Fruit fly (Drosophila melanogaster) whole organism, embryonic: ENCODE measurements around the gene CG43800.

ENCODE experiments used
- Aef1 ChIP-seq: fragments of 200-800 bp; sonication (Bioruptor generic); IDR thresholded peaks from 3 replicates; pipeline ENCODE4 v1.3.6; 2022; ENCODE audit warnings: missing biosample characterization, missing genetic modification characterization
- Antp ChIP-seq: fragments of 200-800 bp; sonication (Bioruptor generic); optimal IDR thresholded peaks from 3 replicates; lab custom pipeline; 2016; ENCODE audit warnings: missing biosample characterization, missing genetic modification characterization
- Asciz ChIP-seq: fragments of 200-800 bp; sonication (Bioruptor generic); optimal IDR thresholded peaks from 2 replicates; lab custom pipeline; 2017; ENCODE audit warnings: missing biosample characterization, mild to moderate bottlenecking, missing genetic modification characterization, missing genetic modification reagents
- Atf-2 ChIP-seq: fragments of 200-800 bp; sonication (Bioruptor generic); optimal IDR thresholded peaks from 2 replicates; lab custom pipeline; 2016; ENCODE audit warnings: missing biosample characterization, missing genetic modification characterization
- B-H1 ChIP-seq: fragments of 200-800 bp; sonication (Bioruptor generic); IDR thresholded peaks from 3 replicates; pipeline ENCODE4 v1.3.6; 2022; ENCODE audit warnings: missing biosample characterization, missing genetic modification characterization
- CG10462 ChIP-seq: fragments of 200-800 bp; sonication (Bioruptor generic); optimal IDR thresholded peaks from 2 replicates; lab custom pipeline; 2016; ENCODE audit warnings: missing biosample characterization, missing genetic modification characterization
- CG10654 ChIP-seq: fragments of 200-800 bp; sonication (Bioruptor generic); optimal IDR thresholded peaks from 2 replicates; lab custom pipeline; 2016; ENCODE audit warnings: missing biosample characterization, missing genetic modification characterization
- CG11456 ChIP-seq: fragments of 200-800 bp; sonication (Bioruptor generic); IDR thresholded peaks from 3 replicates; pipeline ENCODE4 v1.3.6; 2022; ENCODE audit warnings: missing biosample characterization, missing genetic modification characterization
- CG11695 ChIP-seq: fragments of 200-800 bp; sonication (Bioruptor generic); IDR thresholded peaks from 3 replicates; pipeline ENCODE4 v1.3.6; 2022; ENCODE audit warnings: missing biosample characterization, missing genetic modification characterization
- CG12391 ChIP-seq: fragments of 200-800 bp; sonication (Bioruptor generic); optimal IDR thresholded peaks from 3 replicates; lab custom pipeline; 2018; ENCODE audit warnings: missing biosample characterization, mild to moderate bottlenecking, missing genetic modification characterization, moderate library complexity
- CG12769 ChIP-seq: fragments of 200-800 bp; sonication (Bioruptor generic); optimal IDR thresholded peaks from 2 replicates; lab custom pipeline; 2019; ENCODE audit warnings: missing biosample characterization, mild to moderate bottlenecking, missing genetic modification characterization, moderate library complexity
- CG17612 ChIP-seq: fragments of 200-800 bp; sonication (Bioruptor generic); IDR thresholded peaks from 2 replicates; pipeline ENCODE4 v1.3.6; 2022; ENCODE audit warnings: missing biosample characterization, missing genetic modification characterization
- CG17802 ChIP-seq: fragments of 200-800 bp; sonication (Bioruptor generic); optimal IDR thresholded peaks from 2 replicates; lab custom pipeline; 2018; ENCODE audit warnings: missing biosample characterization, mild to moderate bottlenecking, missing genetic modification characterization, moderate library complexity
- CG3163 ChIP-seq: fragments of 200-800 bp; sonication (Bioruptor generic); optimal IDR thresholded peaks from 3 replicates; lab custom pipeline; 2016; ENCODE audit warnings: missing biosample characterization, missing genetic modification characterization
- CG4854 ChIP-seq: fragments of 200-800 bp; sonication (Bioruptor generic); optimal IDR thresholded peaks from 2 replicates; lab custom pipeline; 2016; ENCODE audit warnings: missing biosample characterization, missing genetic modification characterization, inconsistent platforms
- CG5245 ChIP-seq: fragments of 200-800 bp; sonication (Bioruptor generic); optimal IDR thresholded peaks from 3 replicates; lab custom pipeline; 2016; ENCODE audit warnings: missing biosample characterization, missing genetic modification characterization
- CG6654 ChIP-seq: fragments of 200-800 bp; sonication (Bioruptor generic); optimal IDR thresholded peaks from 2 replicates; lab custom pipeline; 2017; ENCODE audit warnings: missing biosample characterization, mild to moderate bottlenecking, missing genetic modification characterization
- CG8089 ChIP-seq: fragments of 200-800 bp; sonication (Bioruptor generic); optimal IDR thresholded peaks from 3 replicates; lab custom pipeline; 2016; ENCODE audit warnings: missing biosample characterization, missing genetic modification characterization
- CG8359 ChIP-seq: fragments of 200-800 bp; sonication (Bioruptor generic); optimal IDR thresholded peaks from 2 replicates; lab custom pipeline; 2017; ENCODE audit warnings: missing biosample characterization, mild to moderate bottlenecking, missing genetic modification characterization, borderline replicate concordance
- CrebB ChIP-seq: fragments of 200-800 bp; sonication (Bioruptor generic); optimal IDR thresholded peaks from 3 replicates; lab custom pipeline; 2018; ENCODE audit warnings: missing biosample characterization, mild to moderate bottlenecking, missing genetic modification characterization
- Dbx ChIP-seq: fragments of 200-800 bp; sonication (Bioruptor generic); IDR thresholded peaks from 3 replicates; pipeline ENCODE4 v1.3.6; 2022; ENCODE audit warnings: missing biosample characterization, missing genetic modification characterization
- Dfd ChIP-seq, 2 experiments: fragments of >200 bp; optimal IDR thresholded peaks; 2 replicates each; lab custom pipeline; 2017; ENCODE audit warnings: missing biosample characterization in 2 of 2, missing genetic modification characterization in 2 of 2
- Eip74EF ChIP-seq, 2 experiments: fragments of 200-800 bp in 1 of 2; fragments of >200 bp in 1 of 2; sonication (Bioruptor generic) in 1 of 2; optimal IDR thresholded peaks; 2 replicates each; lab custom pipeline; 2017 to 2019; ENCODE audit warnings: missing biosample characterization in 2 of 2, missing genetic modification characterization in 2 of 2, mild to moderate bottlenecking in 1 of 2, moderate library complexity in 1 of 2
- Gug ChIP-seq: fragments of 200-800 bp; sonication (Bioruptor generic); IDR thresholded peaks from 4 replicates; pipeline ENCODE4 v1.3.6; 2022; ENCODE audit warnings: missing biosample characterization, missing genetic modification characterization
- HLH4C ChIP-seq: fragments of 200-800 bp; sonication (Bioruptor generic); IDR thresholded peaks from 3 replicates; pipeline ENCODE4 v1.3.6; 2022; ENCODE audit warnings: missing biosample characterization, missing genetic modification characterization; ENCODE audit not compliant: partially characterized antibody
- Hand ChIP-seq: fragments of 200-800 bp; sonication (Bioruptor generic); optimal IDR thresholded peaks from 2 replicates; lab custom pipeline; 2017; ENCODE audit warnings: mild to moderate bottlenecking, missing biosample characterization, missing genetic modification reagents, missing genetic modification characterization
- Hr39 ChIP-seq: fragments of >200 bp; optimal IDR thresholded peaks from 2 replicates; lab custom pipeline; 2017
- Hr51 ChIP-seq, 2 experiments: fragments of 200-800 bp; sonication (Bioruptor generic); optimal IDR thresholded peaks; 2 replicates in 1 of 2; 3 replicates in 1 of 2; lab custom pipeline; 2016 to 2018; ENCODE audit warnings: missing biosample characterization in 2 of 2, missing genetic modification characterization in 2 of 2, mild to moderate bottlenecking in 1 of 2, moderate library complexity in 1 of 2
- Max ChIP-seq: fragments of 200-800 bp; sonication (Bioruptor generic); optimal IDR thresholded peaks from 2 replicates; lab custom pipeline; 2016; ENCODE audit warnings: missing biosample characterization, mild to moderate bottlenecking, missing genetic modification characterization
- Sin3A ChIP-seq: fragments of >200 bp; optimal IDR thresholded peaks from 2 replicates; lab custom pipeline; 2018
- Xbp1 ChIP-seq: fragments of 200-800 bp; sonication (Bioruptor generic); optimal IDR thresholded peaks from 3 replicates; lab custom pipeline; 2016; ENCODE audit warnings: missing biosample characterization, mild to moderate bottlenecking, missing genetic modification characterization
- btn ChIP-seq: fragments of 200-800 bp; sonication (Bioruptor generic); optimal IDR thresholded peaks from 2 replicates; lab custom pipeline; 2016; ENCODE audit warnings: missing biosample characterization, missing genetic modification characterization
- caup ChIP-seq: fragments of 200-800 bp; sonication (Bioruptor generic); optimal IDR thresholded peaks from 3 replicates; lab custom pipeline; 2017; ENCODE audit warnings: missing biosample characterization, mild to moderate bottlenecking, missing genetic modification characterization, moderate library complexity; ENCODE audit not compliant: severe bottlenecking
- chm ChIP-seq: fragments of 200-800 bp; sonication (Bioruptor generic); IDR thresholded peaks from 2 replicates; pipeline ENCODE4 v1.3.6; 2022; ENCODE audit warnings: missing biosample characterization, missing genetic modification characterization
- corto ChIP-seq: fragments of 200-800 bp; sonication (Bioruptor generic); optimal IDR thresholded peaks from 2 replicates; lab custom pipeline; 2016; ENCODE audit warnings: missing biosample characterization, mild to moderate bottlenecking, missing genetic modification characterization, moderate library complexity
- danr ChIP-seq: fragments of 200-800 bp; sonication (Bioruptor generic); IDR thresholded peaks from 2 replicates; pipeline ENCODE4 v1.3.6; 2022; ENCODE audit warnings: missing biosample characterization, missing genetic modification characterization
- dpn ChIP-seq, 2 experiments: fragments of 200-800 bp; sonication (Bioruptor generic); optimal IDR thresholded peaks; 3 replicates each; lab custom pipeline; 2016; ENCODE audit warnings: missing biosample characterization in 2 of 2, missing genetic modification characterization in 2 of 2
- gsb-n ChIP-seq: fragments of 200-800 bp; sonication (Bioruptor generic); optimal IDR thresholded peaks from 3 replicates; lab custom pipeline; 2018; ENCODE audit warnings: missing biosample characterization, mild to moderate bottlenecking, missing genetic modification characterization
- jing ChIP-seq: fragments of 200-800 bp; sonication (Bioruptor generic); optimal IDR thresholded peaks from 2 replicates; lab custom pipeline; 2018; ENCODE audit warnings: missing biosample characterization, mild to moderate bottlenecking, missing genetic modification characterization
- kni ChIP-seq: fragments of 200-800 bp; sonication (Bioruptor generic); optimal IDR thresholded peaks from 3 replicates; lab custom pipeline; 2017; ENCODE audit warnings: mild to moderate bottlenecking, missing biosample characterization, missing genetic modification reagents, missing genetic modification characterization
- maf-S ChIP-seq: fragments of 200-800 bp; sonication (Bioruptor generic); optimal IDR thresholded peaks from 2 replicates; lab custom pipeline; 2016; ENCODE audit warnings: missing biosample characterization, missing genetic modification characterization
- odd ChIP-seq: fragments of 200-800 bp; sonication (Bioruptor generic); optimal IDR thresholded peaks from 2 replicates; lab custom pipeline; 2017; ENCODE audit warnings: missing biosample characterization, mild to moderate bottlenecking, missing genetic modification characterization
- org-1 ChIP-seq: fragments of 200-800 bp; sonication (Bioruptor generic); optimal IDR thresholded peaks from 2 replicates; lab custom pipeline; 2017; ENCODE audit warnings: missing biosample characterization, missing genetic modification characterization
- pan ChIP-seq, 4 experiments: fragments of >200 bp in 3 of 4; fragments of 200-800 bp in 1 of 4; sonication (Bioruptor generic) in 1 of 4; optimal IDR thresholded peaks in 3 of 4; IDR thresholded peaks in 1 of 4; 2 replicates each; pipeline versions ENCODE4 v1.3.6 to Lab custom; 2017 to 2022; ENCODE audit warnings: missing biosample characterization in 2 of 4, missing genetic modification characterization in 2 of 4, mixed read lengths in 1 of 4
- pb ChIP-seq: fragments of 200-800 bp; sonication (Bioruptor generic); optimal IDR thresholded peaks from 3 replicates; lab custom pipeline; 2016; ENCODE audit warnings: missing biosample characterization, missing genetic modification characterization
- prd ChIP-seq, 3 experiments: fragments of >200 bp in 2 of 3; fragments of 200-800 bp in 1 of 3; sonication (Bioruptor generic) in 1 of 3; optimal IDR thresholded peaks in 2 of 3; IDR thresholded peaks in 1 of 3; 2 replicates in 2 of 3; 3 replicates in 1 of 3; pipeline versions ENCODE4 v1.3.6 to Lab custom; 2017 to 2022; ENCODE audit warnings: missing biosample characterization in 1 of 3, missing genetic modification characterization in 1 of 3
- pros ChIP-seq: fragments of 200-800 bp; sonication (Bioruptor generic); optimal IDR thresholded peaks from 3 replicates; lab custom pipeline; 2019; ENCODE audit warnings: missing biosample characterization, mild to moderate bottlenecking, missing genetic modification characterization, moderate library complexity
- repo ChIP-seq: fragments of 200-800 bp; sonication (Bioruptor generic); optimal IDR thresholded peaks from 2 replicates; lab custom pipeline; 2016; ENCODE audit warnings: missing biosample characterization, missing genetic modification characterization
- sens ChIP-seq: fragments of 200-800 bp; sonication (Bioruptor generic); peaks from one replicate; lab custom pipeline; 2016; ENCODE audit warnings: missing biosample characterization, missing genetic modification characterization
- zfh2 ChIP-seq: fragments of 200-800 bp; sonication (Bioruptor generic); optimal IDR thresholded peaks from 2 replicates; lab custom pipeline; 2016; ENCODE audit warnings: missing biosample characterization, missing genetic modification characterization

The CG43800 gene

dm6 chr2L:7281430-7281829, 48.8 kb upstream of the CG43800 start (continued):
- TF ChIP-seq pan (optimal IDR thresholded peaks at IDR 0.05; lab: Kevin White, UChicago) = no peak
- TF ChIP-seq pan (GFP tag; optimal IDR thresholded peaks at IDR 0.05 in 1 of 2, IDR thresholded peaks at IDR 0.05 in 1 of 2) = peak in 1 of 2 experiments; percentile 40
- no peak for TF ChIP-seq corto (GFP tag; lab: Kevin White, UChicago)
- TF ChIP-seq CG12391 (tag; lab: Kevin White, UChicago) = peak; percentile 22
- TF ChIP-seq Hr51 (GFP tag; optimal IDR thresholded peaks at IDR 0.05; lab: Kevin White, UChicago) = peak; percentile 46 to 47
- TF ChIP-seq Asciz (GFP tag; lab: Kevin White, UChicago) = no peak
- peak; percentile 47 for TF ChIP-seq Antp (GFP tag; lab: Kevin White, UChicago)
- TF ChIP-seq CrebB (tag; lab: Kevin White, UChicago) = no peak
- peak; percentile 25 for TF ChIP-seq CG10462 (GFP tag; lab: Kevin White, UChicago)
- no peak for TF ChIP-seq Eip74EF (GFP tag; optimal IDR thresholded peaks at IDR 0.05; lab: Kevin White, UChicago)
- TF ChIP-seq Dbx = peak; percentile 76; the same call in 2 of the 3 replicates
- peak; percentile 93 for TF ChIP-seq CG11456
- peak; percentile 82 for TF ChIP-seq Xbp1 (GFP tag; lab: Kevin White, UChicago)
- peak; percentile 52 for TF ChIP-seq CG17802 (tag; lab: Kevin White, UChicago)
- TF ChIP-seq CG17612 = no peak
- TF ChIP-seq pb = peak; percentile 45
- TF ChIP-seq pros (GFP tag; lab: Kevin White, UChicago) = no peak
- no peak for TF ChIP-seq Sin3A (lab: Kevin White, UChicago)
- TF ChIP-seq maf-S (GFP tag; lab: Kevin White, UChicago) = peak; percentile 19
- peak; percentile 18 for TF ChIP-seq repo (GFP tag; lab: Kevin White, UChicago)
- TF ChIP-seq CG10654 (GFP tag; lab: Kevin White, UChicago) = peak; percentile 37
- no peak for TF ChIP-seq Dfd (GFP tag; optimal IDR thresholded peaks at IDR 0.05; lab: Kevin White, UChicago)
- peak; percentile 18 for TF ChIP-seq zfh2
- peak; percentile 71 for TF ChIP-seq Gug (GFP tag; lab: Robert Waterston, UW)
- peak; percentile 44 for TF ChIP-seq Atf-2 (GFP tag; lab: Kevin White, UChicago)
- no peak for TF ChIP-seq chm (GFP tag; lab: Robert Waterston, UW)
- peak; percentile 10 for TF ChIP-seq CG3163 (GFP tag; lab: Kevin White, UChicago)
- no peak for TF ChIP-seq kni
- TF ChIP-seq Max (GFP tag; lab: Kevin White, UChicago) = peak; percentile 54
- TF ChIP-seq CG12769 (tag; lab: Kevin White, UChicago) = peak; percentile 59
- no peak for TF ChIP-seq prd (optimal IDR thresholded peaks at IDR 0.05; lab: Kevin White, UChicago)
- TF ChIP-seq prd (GFP tag; IDR thresholded peaks at IDR 0.05; lab: Robert Waterston, UW) = peak; percentile 73
- TF ChIP-seq CG8089 (GFP tag; lab: Kevin White, UChicago) = peak; percentile 67
- TF ChIP-seq CG5245 (GFP tag; lab: Kevin White, UChicago) = peak; percentile 73
- no peak for TF ChIP-seq org-1 (GFP tag; lab: Kevin White, UChicago)
- no peak for TF ChIP-seq odd (GFP tag; lab: Kevin White, UChicago)
- no peak for TF ChIP-seq Hr39 (lab: Kevin White, UChicago)
- TF ChIP-seq gsb-n (tag; lab: Kevin White, UChicago) = no peak
- TF ChIP-seq btn (GFP tag; lab: Kevin White, UChicago) = no peak
- TF ChIP-seq Hand = no peak
- no peak for TF ChIP-seq CG11695 (GFP tag; lab: Robert Waterston, UW)
- TF ChIP-seq CG4854 (GFP tag; lab: Kevin White, UChicago) = peak; percentile 51
- no peak for TF ChIP-seq CG6654 (GFP tag; lab: Kevin White, UChicago)
- peak; percentile 69 for TF ChIP-seq Aef1 (GFP tag; lab: Robert Waterston, UW)
- no peak for TF ChIP-seq HLH4C
- peak; percentile 16 for TF ChIP-seq jing (GFP tag; lab: Kevin White, UChicago)
- TF ChIP-seq dpn (GFP tag; optimal IDR thresholded peaks at IDR 0.05; lab: Kevin White, UChicago) = peak; percentile 64 to 73
- TF ChIP-seq caup (GFP tag; lab: Kevin White, UChicago) = peak; percentile 36
- 0 out of 2 replicates have a peak, but pooled peaks have one; percentile 22 for TF ChIP-seq danr (GFP tag; lab: Robert Waterston, UW)
- TF ChIP-seq sens = peak; percentile 62
- TF ChIP-seq CG8359 (GFP tag; lab: Kevin White, UChicago) = no peak
- TF ChIP-seq B-H1 (GFP tag; lab: Robert Waterston, UW) = no peak
